Fruit fly (Drosophila melanogaster): ENCODE measurements around the gene CG17167.
A peak's percentile ranks its signal among the peaks of the same experiment; 100 is the strongest.

Gene CG17167

dm6 chrX:23097250-23097649 lies 29.1 kb downstream of the CG17167 start (continued):
- TF ChIP-seq CG34224 (GFP tag; IDR thresholded peaks at IDR 0.05; ENCODE audit: partially characterized antibody) (peak; percentile 40; the same call in 1 of the 3 replicates), hbn (GFP tag; IDR thresholded peaks at IDR 0.05; ENCODE audit: partially characterized antibody) (peak; percentile 41; the same call in 1 of the 2 replicates), onecut (GFP tag; IDR thresholded peaks at IDR 0.05) (no peak), MBD-R2 (GFP tag; IDR thresholded peaks at IDR 0.05) (peak; percentile 27; the same call in 1 of the 2 replicates), stc (GFP tag; IDR thresholded peaks at IDR 0.05) (no peak), knrl (GFP tag; IDR thresholded peaks at IDR 0.05; ENCODE audit: partially characterized antibody) (peak; percentile 67; the same call in 2 of the 3 replicates), ems (GFP tag; optimal IDR thresholded peaks at IDR 0.05) (no peak), lilli (GFP tag; optimal IDR thresholded peaks at IDR 0.05) (peak; percentile 20), slbo (GFP tag; IDR thresholded peaks at IDR 0.05) (peak; percentile 62; the same call in 1 of the 2 replicates), sna (GFP tag; IDR thresholded peaks at IDR 0.05; ENCODE audit: partially characterized antibody) (0 out of 2 replicates have a peak, but pooled peaks have one; percentile 34), trh (GFP tag; optimal IDR thresholded peaks at IDR 0.05) (no peak), CG8290 (GFP tag; optimal IDR thresholded peaks at IDR 0.05) (no peak), CG8290 (tag; optimal IDR thresholded peaks at IDR 0.05) (no peak), Scr (GFP tag; IDR thresholded peaks at IDR 0.05; ENCODE audit: partially characterized antibody) (peak; percentile 69), CG7963 (GFP tag; IDR thresholded peaks at IDR 0.05; ENCODE audit: partially characterized antibody) (0 out of 3 replicates have a peak, but pooled peaks have one; percentile 36), E2f2 (GFP tag; IDR thresholded peaks at IDR 0.05) (peak; percentile 13; the same call in 1 of the 2 replicates), CG3995 (GFP tag; optimal IDR thresholded peaks at IDR 0.05) (peak; percentile 33), da (GFP tag; optimal IDR thresholded peaks at IDR 0.05) (no peak), Sry-δ (GFP tag; optimal IDR thresholded peaks at IDR 0.05) (peak; percentile 69), CG9727 (GFP tag; optimal IDR thresholded peaks at IDR 0.05) (no peak), Gug (GFP tag; IDR thresholded peaks at IDR 0.05) (peak; percentile 31; the same call in 1 of the 4 replicates), bbx (GFP tag; IDR thresholded peaks at IDR 0.05; ENCODE audit: partially characterized antibody) (0 out of 2 replicates have a peak, but pooled peaks have one; percentile 26), CG1603 (tag; optimal IDR thresholded peaks at IDR 0.05) (peak; percentile 8), CG14860 (GFP tag; IDR thresholded peaks at IDR 0.05; ENCODE audit: partially characterized antibody) (peak; percentile 51; the same call in 2 of the 3 replicates), row (GFP tag; IDR thresholded peaks at IDR 0.05) (peak; percentile 64), pzg (GFP tag; optimal IDR thresholded peaks at IDR 0.05) (peak; percentile 20), Opbp (GFP tag; IDR thresholded peaks at IDR 0.05; ENCODE audit: partially characterized antibody) (peak; percentile 42; the same call in 1 of the 3 replicates), CG34422 (GFP tag; IDR thresholded peaks at IDR 0.05) (no peak), zfh1 (GFP tag; IDR thresholded peaks at IDR 0.05) (no peak), emc (GFP tag; optimal IDR thresholded peaks at IDR 0.05) (no peak), CG13424 (tag; optimal IDR thresholded peaks at IDR 0.05) (no peak), ssp (GFP tag; IDR thresholded peaks at IDR 0.05) (peak; percentile 85), Nf-YA (GFP tag; IDR thresholded peaks at IDR 0.05) (no peak), Dll (GFP tag; IDR thresholded peaks at IDR 0.05; ENCODE audit: partially characterized antibody) (peak; percentile 67), CG30020 (tag; optimal IDR thresholded peaks at IDR 0.05) (peak; percentile 80), HHEX (GFP tag; optimal IDR thresholded peaks at IDR 0.05) (no peak), CG9932 (GFP tag; IDR thresholded peaks at IDR 0.05) (peak; percentile 57), CG12219 (GFP tag; optimal IDR thresholded peaks at IDR 0.05) (no peak), unc-4 (GFP tag; IDR thresholded peaks at IDR 0.05; ENCODE audit: partially characterized antibody) (peak; percentile 61; the same call in 1 of the 2 replicates), Rfx (GFP tag; IDR thresholded peaks at IDR 0.05) (peak; percentile 48; the same call in 1 of the 2 replicates), Bgb (GFP tag; IDR thresholded peaks at IDR 0.05; ENCODE audit: partially characterized antibody) (peak; percentile 51), CG2120 (GFP tag; optimal IDR thresholded peaks at IDR 0.05) (peak; percentile 4), CkIIα-i1 (GFP tag; IDR thresholded peaks at IDR 0.05) (no peak), CG11085 (GFP tag; IDR thresholded peaks at IDR 0.05) (0 out of 2 replicates have a peak, but pooled peaks have one; percentile 36), BEAF-32 (GFP tag; optimal IDR thresholded peaks at IDR 0.05) (peak; percentile 70), inv (GFP tag; IDR thresholded peaks at IDR 0.05; ENCODE audit: partially characterized antibody) (peak; percentile 62), rib (GFP tag; IDR thresholded peaks at IDR 0.05) (no peak), Ada2b (GFP tag; IDR thresholded peaks at IDR 0.05) (peak; percentile 17; the same call in 1 of the 2 replicates), Dref (GFP tag; IDR thresholded peaks at IDR 0.05) (peak; percentile 47; the same call in 1 of the 2 replicates)

All from whole organism, embryonic.